Fruit fly (Drosophila melanogaster): ENCODE data around the gene CG10713.

CG10713 gene

dm6 chr3L:13409809-13410521, 25.1 kb downstream of the CG10713 start:
- TF ChIP-seq CG8478 (optimal IDR thresholded peaks at IDR 0.05) (no peak), CTCF (optimal IDR thresholded peaks at IDR 0.05) (no peak)

dm6 chr3L:13406873-13407272, 28.2 kb downstream of the CG10713 start:
- TF ChIP-seq CG8478 (optimal IDR thresholded peaks at IDR 0.05), result no peak
- TF ChIP-seq CTCF (optimal IDR thresholded peaks at IDR 0.05), result no peak

dm6 chr3L:13403141-13403867, 31.7 kb downstream of the CG10713 start:
- TF ChIP-seq CTCF (optimal IDR thresholded peaks at IDR 0.05), result no peak

- TF ChIP-seq CG8478 (optimal IDR thresholded peaks at IDR 0.05) (no peak), CTCF (optimal IDR thresholded peaks at IDR 0.05) (no peak)
Observed at dm6 chr3L:13400872-13401418, 34.1 kb downstream of the CG10713 start, which contains the start of gene sens. Gene sens, minus strand, starts transcription at chr3L:13401125.

- no peak for TF ChIP-seq CG8478 (optimal IDR thresholded peaks at IDR 0.05)
- TF ChIP-seq CTCF (optimal IDR thresholded peaks at IDR 0.05), result no peak
Observed at dm6 chr3L:13397656-13398055, 37.4 kb downstream of the CG10713 start.

- no peak for TF ChIP-seq CG8478 (optimal IDR thresholded peaks at IDR 0.05)
- TF ChIP-seq CTCF (optimal IDR thresholded peaks at IDR 0.05), result no peak
Observed at dm6 chr3L:13393538-13393937, 41.5 kb downstream of the CG10713 start.

- TF ChIP-seq CG8478 (optimal IDR thresholded peaks at IDR 0.05), result no peak
- TF ChIP-seq CTCF (optimal IDR thresholded peaks at IDR 0.05), result peak; percentile 91 to 92
Observed at dm6 chr3L:13389834-13390233, 45.2 kb downstream of the CG10713 start, which contains the start of gene Poc1. Gene Poc1, minus strand, starts transcription at chr3L:13390006.

- TF ChIP-seq CTCF (optimal IDR thresholded peaks at IDR 0.05), result peak; percentile 33 to 54
- TF ChIP-seq CG8478 (optimal IDR thresholded peaks at IDR 0.05), result no peak
Observed at dm6 chr3L:13387608-13388007, 47.4 kb downstream of the CG10713 start, which contains the start of gene CG10171. Gene CG10171, minus strand, starts transcription at chr3L:13387907.

- TF ChIP-seq CTCF (optimal IDR thresholded peaks at IDR 0.05) (no peak), CG8478 (optimal IDR thresholded peaks at IDR 0.05) (no peak)
Observed at dm6 chr3L:13384489-13384888, 50.5 kb downstream of the CG10713 start, which contains the start of gene CG14110. Gene CG14110, plus strand, starts transcription at chr3L:13384789.

dm6 chr3L:13382061-13382815, 52.8 kb downstream of the CG10713 start, which contains the start of gene ImpL1:
Gene ImpL1, plus strand, starts transcription at chr3L:13382765.
- no peak for TF ChIP-seq CG8478 (optimal IDR thresholded peaks at IDR 0.05)
- no peak for TF ChIP-seq CTCF (optimal IDR thresholded peaks at IDR 0.05)

dm6 chr3L:13381160-13381559, 53.9 kb downstream of the CG10713 start, which contains the start of gene CG14107:
Gene CG14107, minus strand, starts transcription at chr3L:13381346.
- TF ChIP-seq CTCF (optimal IDR thresholded peaks at IDR 0.05) (no peak), CG8478 (optimal IDR thresholded peaks at IDR 0.05) (no peak)

Data from S2 (cell line).